Worm (Caenorhabditis elegans): ENCODE measurements around the gene cox-15.

The cox-15 gene

DNA sequence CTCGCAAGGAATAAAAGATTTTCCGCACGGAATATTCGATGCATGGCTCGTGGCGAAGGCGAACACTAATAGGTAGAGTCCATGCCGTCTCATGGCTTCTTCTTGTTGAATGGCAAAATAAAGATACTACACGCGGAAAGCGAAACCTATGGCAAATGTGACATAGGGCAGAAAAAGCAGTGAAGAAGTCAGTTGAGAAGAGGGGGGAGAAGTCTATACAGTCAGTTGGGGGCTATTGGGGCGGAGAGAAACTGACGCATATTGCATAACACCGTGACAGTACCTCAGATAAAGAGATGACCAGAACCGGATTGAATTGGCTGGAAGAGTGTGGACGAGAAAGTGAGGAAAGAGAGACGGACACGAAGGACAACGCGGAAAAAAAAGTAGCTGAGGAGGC is 12.7 kb upstream of the cox-15 start, which contains the start of gene T06D8.10:
T06D8.10 (minus strand) TSS at position 101 of the 400 bp plus-strand sequence.
- TF ChIP-seq snpc-3.4 (tag; optimal IDR thresholded peaks at IDR 0.05) = no peak
- TF ChIP-seq Y95B8A.8 (GFP tag; IDR thresholded peaks at IDR 0.05) = no peak
- no peak for TF ChIP-seq mel-28 (tag; optimal IDR thresholded peaks at IDR 0.05; ENCODE audit: borderline replicate concordance)
- no peak for TF ChIP-seq gei-17 (GFP tag; optimal IDR thresholded peaks at IDR 0.05)
- TF ChIP-seq F57A8.1 (GFP tag; optimal IDR thresholded peaks at IDR 0.05) = no peak
- no peak for TF ChIP-seq D2030.7 (GFP tag; IDR thresholded peaks at IDR 0.05)
- no peak for TF ChIP-seq hmg-20 (GFP tag; IDR thresholded peaks at IDR 0.05)

DNA sequence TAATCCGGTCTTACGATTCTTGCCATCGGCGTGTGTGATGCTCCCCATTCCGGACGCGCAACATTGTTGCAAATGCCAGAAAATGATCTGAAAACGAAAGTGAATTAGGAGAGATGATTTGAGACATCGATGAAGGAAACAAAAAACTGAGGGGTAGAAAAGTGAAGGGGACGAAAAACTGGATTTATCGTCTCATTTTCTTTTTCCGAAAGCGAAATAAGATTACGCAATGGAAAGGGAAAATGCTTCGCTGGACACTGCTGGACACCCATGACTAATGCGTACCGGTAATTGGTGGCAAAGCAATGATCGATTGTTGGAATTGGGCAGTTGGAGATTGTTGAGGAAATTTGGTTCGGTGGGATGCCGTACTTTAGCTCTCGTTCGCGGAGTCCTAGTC is 11.8 kb upstream of the cox-15 start:
- TF ChIP-seq him-1 (tag; optimal IDR thresholded peaks at IDR 0.05) = no peak
- no peak for TF ChIP-seq cebp-1 (GFP tag; IDR thresholded peaks at IDR 0.05)
- TF ChIP-seq cebp-1 (tag; optimal IDR thresholded peaks at IDR 0.05) = no peak
- TF ChIP-seq dpff-1 (tag; optimal IDR thresholded peaks at IDR 0.05) = no peak
- TF ChIP-seq lsy-27 (tag; optimal IDR thresholded peaks at IDR 0.05; ENCODE audit: borderline replicate concordance, insufficient read depth) = no peak
- TF ChIP-seq Y53F4B.3 (GFP tag; IDR thresholded peaks at IDR 0.05) = no peak
- TF ChIP-seq lin-54 (GFP tag; optimal IDR thresholded peaks at IDR 0.05) = no peak
- no peak for TF ChIP-seq ztf-28 (GFP tag; IDR thresholded peaks at IDR 0.05)
- TF ChIP-seq somi-1 (GFP tag; optimal IDR thresholded peaks at IDR 0.05) = no peak
- no peak for TF ChIP-seq rcor-1 (GFP tag; IDR thresholded peaks at IDR 0.05)
- no peak for TF ChIP-seq athp-1 (tag; optimal IDR thresholded peaks at IDR 0.05)
- no peak for TF ChIP-seq bed-2 (GFP tag; IDR thresholded peaks at IDR 0.05)
- TF ChIP-seq rpc-1 (optimal IDR thresholded peaks at IDR 0.05) = no peak
- TF ChIP-seq rpc-1 (tag; optimal IDR thresholded peaks at IDR 0.05) = no peak
- TF ChIP-seq F55B11.4 (tag; optimal IDR thresholded peaks at IDR 0.05; ENCODE audit: borderline replicate concordance, insufficient read depth) = no peak
- no peak for TF ChIP-seq ztf-26 (tag; optimal IDR thresholded peaks at IDR 0.05)
- TF ChIP-seq ceh-27 (GFP tag; optimal IDR thresholded peaks at IDR 0.05) = no peak
- TF ChIP-seq xnd-1 (tag; optimal IDR thresholded peaks at IDR 0.05) = no peak

DNA sequence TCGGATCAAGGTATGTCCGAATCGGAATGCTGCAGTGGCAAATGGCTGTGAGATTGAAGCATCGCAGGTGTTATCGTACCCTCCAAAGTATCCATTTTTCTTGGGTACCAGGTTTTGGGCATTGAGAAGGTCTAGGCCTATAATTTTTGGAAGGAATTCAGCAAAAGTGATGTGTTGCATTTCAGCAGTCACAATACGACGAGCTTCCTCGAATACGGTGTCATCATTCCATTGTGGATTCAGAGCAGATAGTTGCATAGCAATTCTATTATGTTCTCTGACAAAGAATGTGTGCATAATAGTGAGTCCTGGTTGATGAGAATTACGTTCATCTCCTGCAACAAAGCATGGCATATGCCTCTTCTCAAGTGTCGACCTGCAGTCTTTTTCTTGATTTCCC is 8.2 kb upstream of the cox-15 start:
- no peak for TF ChIP-seq F57A8.1 (GFP tag; optimal IDR thresholded peaks at IDR 0.05)
- no peak for TF ChIP-seq F57C9.4 (tag; optimal IDR thresholded peaks at IDR 0.05)
- TF ChIP-seq ccch-3 (GFP tag; optimal IDR thresholded peaks at IDR 0.05) = no peak
- no peak for TF ChIP-seq nhr-179 (tag; optimal IDR thresholded peaks at IDR 0.05)
- TF ChIP-seq tbp1 (GFP tag; optimal IDR thresholded peaks at IDR 0.05) = no peak
- TF ChIP-seq ZK185.1 (tag; optimal IDR thresholded peaks at IDR 0.05; ENCODE audit: poor library complexity, severe bottlenecking) = no peak
- no peak for TF ChIP-seq hlh-12 (tag; optimal IDR thresholded peaks at IDR 0.05)

DNA sequence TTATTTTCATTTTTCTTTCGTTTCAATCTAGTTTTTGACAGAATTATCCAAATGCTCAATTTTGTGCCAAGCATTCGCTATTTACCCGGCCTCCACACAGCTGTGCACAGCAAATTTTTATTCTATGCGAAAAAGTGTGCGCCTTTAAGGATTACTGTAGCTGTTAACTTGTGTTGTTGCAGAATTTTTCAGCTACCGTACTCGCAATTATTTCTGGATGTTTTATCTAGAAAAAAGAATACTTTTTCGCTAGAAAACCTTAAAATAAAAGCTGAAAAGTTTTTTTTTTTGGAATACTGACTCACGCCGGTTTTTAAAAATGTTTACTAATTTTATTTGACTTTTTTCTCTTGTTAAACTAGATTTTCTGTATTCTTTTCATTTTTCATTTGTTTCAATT is 6.7 kb upstream of the cox-15 start:
- TF ChIP-seq B0019.2 (GFP tag; conservative IDR thresholded peaks at IDR 0.05) (peak; percentile 99), aptf-3 (GFP tag; IDR thresholded peaks at IDR 0.05) (no peak), akir-1 (GFP tag; optimal IDR thresholded peaks at IDR 0.05) (no peak), dpl-1 (GFP tag; optimal IDR thresholded peaks at IDR 0.05) (no peak), snpc-1.1 (tag; optimal IDR thresholded peaks at IDR 0.05; ENCODE audit: insufficient read depth) (no peak), F49E8.2 (tag; optimal IDR thresholded peaks at IDR 0.05; ENCODE audit: insufficient read depth) (peak; percentile 46), unc-130 (GFP tag; optimal IDR thresholded peaks at IDR 0.05) (no peak), xnd-1 (tag; optimal IDR thresholded peaks at IDR 0.05) (peak; percentile 93), ceh-100 (GFP tag; IDR thresholded peaks at IDR 0.05) (no peak), ama-1 (optimal IDR thresholded peaks at IDR 0.05) (no peak), ama-1 (GFP tag; optimal IDR thresholded peaks at IDR 0.05) (no peak), madf-6 (GFP tag; IDR thresholded peaks at IDR 0.05) (peak; percentile 81), nhr-90 (tag; optimal IDR thresholded peaks at IDR 0.05) (no peak), unc-62 (GFP tag; optimal IDR thresholded peaks at IDR 0.05) (no peak), lsl-1 (GFP tag; optimal IDR thresholded peaks at IDR 0.05) (peak; percentile 96), madf-8 (GFP tag; conservative IDR thresholded peaks at IDR 0.05) (peak; percentile 74), nhr-80 (tag; optimal IDR thresholded peaks at IDR 0.05) (no peak)
